Worm (Caenorhabditis elegans) whole organism, L4/young adult: ENCODE measurements around the gene R74.2.

Source experiments
- W03F9.2 ChIP-seq: fragments of 150-350 bp; optimal IDR thresholded peaks from 2 replicates; lab custom pipeline; 2014; ENCODE audit warnings: missing biosample characterization, missing genetic modification characterization
- dao-5 ChIP-seq: sonication (generic microtip); optimal IDR thresholded peaks from 2 replicates; lab custom pipeline; 2016; ENCODE audit warnings: missing genotype, missing genetic modification characterization, moderate library complexity, missing compliant biosample characterization
- him-1 ChIP-seq: sonication (generic microtip); optimal IDR thresholded peaks from 2 replicates; lab custom pipeline; 2016; ENCODE audit warnings: missing genotype, missing genetic modification reagents, missing genetic modification characterization, missing compliant biosample characterization

R74.2 gene

DNA sequence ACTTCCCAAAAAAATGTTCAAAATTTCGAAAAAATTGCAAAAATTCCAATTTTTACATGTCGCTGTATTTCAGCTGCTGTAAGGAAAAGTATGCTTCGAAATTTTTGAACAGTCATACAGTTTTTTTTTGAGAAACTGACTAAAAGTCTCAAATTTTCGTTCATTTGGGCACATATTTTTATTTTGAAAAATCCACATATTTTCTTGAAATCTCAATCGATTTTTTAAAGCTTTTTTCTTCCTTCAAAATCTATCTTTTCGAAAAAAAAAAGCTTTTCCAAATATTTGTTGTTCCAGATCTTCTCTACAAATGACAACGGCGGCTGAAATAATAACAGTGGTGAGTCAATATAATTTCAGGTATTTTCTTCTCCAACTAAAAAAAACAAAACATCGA lies 9.0 kb downstream of the R74.2 start, which contains the start of gene asd-1:
TSS of gene asd-1 (plus strand) at position 298 of the 397 bp plus-strand sequence.
- TF ChIP-seq W03F9.2 (tag; lab: Kevin White, UChicago) = no peak
- TF ChIP-seq him-1 (tag; lab: Kevin White, UChicago) = no peak
- no peak for TF ChIP-seq dao-5

DNA sequence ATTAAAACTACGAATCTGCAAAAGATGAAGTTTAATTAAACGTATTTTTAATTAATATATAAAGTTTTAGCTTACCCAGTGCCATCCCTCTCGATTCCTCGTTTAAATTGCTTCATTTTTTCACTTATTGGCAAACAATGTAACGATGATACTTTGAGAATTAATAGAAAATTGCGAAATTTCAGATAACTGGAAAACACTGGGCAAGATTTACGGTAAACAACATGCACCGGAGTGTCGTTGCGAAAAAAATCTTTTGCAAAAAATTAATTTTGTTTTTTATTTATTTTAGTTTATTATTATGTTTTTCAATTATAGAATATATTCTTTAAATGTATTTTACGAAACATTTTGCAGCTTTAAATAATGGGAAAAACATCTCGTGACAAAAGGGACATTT lies 16.1 kb downstream of the R74.2 start, which contains the start of the genes pelo-1 and R74.7:
TSS of gene pelo-1 (minus strand) at position 151 of the 400 bp plus-strand sequence.
TSS of gene R74.7 (plus strand) at position 358 of the 400 bp plus-strand sequence.
- TF ChIP-seq W03F9.2 (tag; lab: Kevin White, UChicago) = no peak

DNA sequence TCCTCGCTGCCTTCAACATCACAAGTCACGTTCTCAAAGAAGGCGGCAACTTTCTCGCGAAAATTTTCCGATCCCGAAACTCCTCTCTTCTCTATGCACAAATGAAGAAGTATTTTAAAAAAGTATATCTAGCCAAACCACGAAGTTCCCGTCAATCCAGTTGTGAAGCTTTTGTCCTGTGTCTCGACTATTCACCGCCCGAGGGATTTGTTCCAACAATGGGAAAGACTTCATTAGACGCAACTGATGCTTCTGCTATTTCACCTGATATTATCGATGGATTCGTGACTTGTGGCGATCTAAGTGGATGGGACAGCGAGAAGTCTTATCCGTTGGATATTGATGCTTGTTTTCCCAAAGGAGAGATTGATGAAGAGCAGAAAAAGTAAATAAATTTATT lies 17.0 kb downstream of the R74.2 start:
- TF ChIP-seq W03F9.2 (tag; lab: Kevin White, UChicago) (no peak), him-1 (tag; lab: Kevin White, UChicago) (no peak), dao-5 (no peak)

DNA sequence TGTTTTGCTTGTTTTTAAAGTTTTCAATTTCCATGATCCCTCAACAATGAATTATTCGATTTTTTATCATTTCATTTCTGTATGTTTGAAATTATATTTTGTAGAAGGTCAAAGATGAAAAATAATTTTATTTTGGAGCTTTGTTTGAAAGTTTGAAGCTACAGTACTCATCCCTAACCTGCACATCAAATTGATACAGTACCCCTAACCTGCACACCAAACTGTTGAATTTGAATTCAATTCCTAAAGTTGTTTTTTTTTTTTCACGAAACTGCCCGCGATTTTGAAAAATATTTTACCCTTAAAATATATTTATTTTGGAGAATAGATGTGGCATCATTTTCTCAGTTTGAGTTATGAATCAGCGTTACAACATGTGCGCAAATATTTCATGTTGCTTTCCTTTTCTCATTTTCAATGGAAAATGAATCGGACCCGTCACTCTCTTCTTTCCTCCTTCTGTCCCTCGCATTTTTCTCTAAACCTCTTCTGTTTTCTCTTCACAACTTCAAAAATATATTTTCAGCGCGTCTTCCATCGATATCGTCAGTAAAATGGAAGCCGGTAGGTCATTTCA lies 17.9 kb downstream of the R74.2 start, which contains the start of gene R74.8:
TSS of gene R74.8 (plus strand) at position 527 of the 577 bp plus-strand sequence.
- peak; percentile 36 for TF ChIP-seq W03F9.2 (tag; lab: Kevin White, UChicago)
- TF ChIP-seq him-1 (tag; lab: Kevin White, UChicago) = no peak

DNA sequence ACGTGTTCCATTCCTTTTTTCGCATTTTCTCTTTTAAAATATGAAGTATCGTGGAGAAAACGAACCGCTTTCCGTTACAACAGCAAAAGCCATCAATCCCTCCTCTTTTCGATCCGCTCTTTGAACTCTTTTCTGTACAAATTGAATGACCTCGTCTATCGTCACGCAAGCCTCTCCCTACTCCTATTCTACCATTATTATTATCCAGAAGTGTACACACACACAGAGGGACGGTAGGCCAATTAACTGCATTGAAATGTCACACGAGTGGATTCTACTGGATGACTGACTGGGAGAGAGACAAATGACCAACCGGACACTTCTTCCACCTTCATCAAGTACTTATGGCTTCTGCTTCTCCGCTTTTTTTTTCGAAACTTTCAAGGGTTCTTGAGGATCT lies 20.2 kb downstream of the R74.2 start:
- TF ChIP-seq dao-5 = no peak
- TF ChIP-seq him-1 (tag; lab: Kevin White, UChicago) = no peak
- no peak for TF ChIP-seq W03F9.2 (tag; lab: Kevin White, UChicago)

DNA sequence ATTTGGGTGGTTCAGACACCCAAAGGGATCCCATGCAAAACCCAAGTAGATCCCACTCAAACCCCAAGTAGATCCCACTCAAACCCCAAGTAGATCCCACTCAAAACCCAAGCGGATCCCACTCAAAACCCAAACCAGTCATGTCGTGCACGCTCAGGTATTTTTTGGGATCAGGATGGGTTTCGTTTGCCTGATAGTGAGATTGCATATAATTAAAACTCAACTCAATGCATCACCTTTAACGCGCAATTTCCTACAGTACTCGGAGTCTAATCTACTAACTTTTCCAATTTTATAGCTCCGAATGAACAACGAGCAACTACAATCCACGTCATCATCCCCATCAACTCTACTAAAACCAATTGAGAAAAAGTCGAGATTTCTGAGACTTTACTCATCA lies 21.2 kb downstream of the R74.2 start, which contains the start of gene phlp-2:
TSS of gene phlp-2 (plus strand) at position 301 of the 400 bp plus-strand sequence.
- TF ChIP-seq him-1 (tag; lab: Kevin White, UChicago) (no peak), W03F9.2 (tag; lab: Kevin White, UChicago) (no peak), dao-5 (no peak)

DNA sequence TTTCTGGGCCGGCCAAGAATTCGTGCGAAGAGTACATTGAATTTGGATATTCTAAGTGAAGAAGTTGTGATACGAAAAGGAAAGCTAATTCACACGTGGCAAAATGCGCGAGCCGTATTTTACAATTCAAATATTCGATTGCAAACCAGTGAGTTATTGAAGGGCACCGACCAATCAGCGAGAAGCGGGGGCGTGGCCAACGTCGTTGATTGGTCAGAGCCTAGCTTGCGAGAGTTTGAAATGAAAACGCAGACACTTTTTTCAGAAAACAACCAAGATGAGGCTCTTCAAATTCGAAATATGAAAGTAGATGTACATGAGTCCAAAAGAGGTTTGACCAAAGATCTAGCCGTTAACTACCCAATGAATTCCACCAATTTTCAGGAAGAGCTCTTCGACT lies 22.7 kb downstream of the R74.2 start:
- TF ChIP-seq him-1 (tag; lab: Kevin White, UChicago) (no peak), dao-5 (no peak), W03F9.2 (tag; lab: Kevin White, UChicago) (no peak)

DNA sequence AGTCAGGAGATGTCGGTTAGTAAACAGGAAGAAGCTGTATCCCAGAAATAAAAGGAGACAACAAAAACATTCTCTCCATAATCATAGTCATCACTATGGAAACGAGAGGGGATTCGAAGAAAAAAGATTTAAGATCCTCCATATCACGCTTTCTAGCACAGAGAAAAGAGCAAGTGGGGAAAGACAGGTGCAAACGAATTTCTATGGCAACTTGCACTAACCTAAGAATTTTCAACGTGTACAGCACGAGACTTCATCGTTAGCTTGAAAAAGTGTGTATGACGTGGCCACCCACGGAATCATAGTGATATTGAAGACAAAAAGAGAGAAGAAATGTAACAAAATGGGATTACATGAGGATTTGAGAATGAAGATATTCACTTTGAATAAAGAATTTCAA lies 32.9 kb downstream of the R74.2 start:
- TF ChIP-seq W03F9.2 (tag; lab: Kevin White, UChicago) (no peak), him-1 (tag; lab: Kevin White, UChicago) (no peak), dao-5 (no peak)

DNA sequence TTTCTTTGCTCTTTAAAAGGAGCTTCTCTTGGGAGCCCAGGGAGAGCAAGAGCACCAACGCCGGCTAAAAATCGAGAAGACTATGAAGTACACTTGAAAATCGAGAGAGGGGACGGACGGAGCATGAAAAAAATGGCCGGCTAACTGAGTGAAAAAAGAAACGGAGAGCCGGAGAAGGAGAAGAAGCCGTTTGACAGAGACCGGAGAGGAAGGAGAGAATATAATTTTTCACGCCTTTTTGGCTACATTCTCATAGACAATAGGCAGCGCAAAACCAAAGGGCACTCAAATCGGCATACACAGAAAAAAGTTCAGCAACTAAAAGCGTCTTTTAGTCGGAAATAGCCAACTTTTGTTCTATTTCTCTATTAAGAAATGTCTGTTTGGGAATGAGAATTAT lies 33.6 kb downstream of the R74.2 start:
- TF ChIP-seq him-1 (tag; lab: Kevin White, UChicago) (no peak), dao-5 (no peak), W03F9.2 (tag; lab: Kevin White, UChicago) (no peak)

DNA sequence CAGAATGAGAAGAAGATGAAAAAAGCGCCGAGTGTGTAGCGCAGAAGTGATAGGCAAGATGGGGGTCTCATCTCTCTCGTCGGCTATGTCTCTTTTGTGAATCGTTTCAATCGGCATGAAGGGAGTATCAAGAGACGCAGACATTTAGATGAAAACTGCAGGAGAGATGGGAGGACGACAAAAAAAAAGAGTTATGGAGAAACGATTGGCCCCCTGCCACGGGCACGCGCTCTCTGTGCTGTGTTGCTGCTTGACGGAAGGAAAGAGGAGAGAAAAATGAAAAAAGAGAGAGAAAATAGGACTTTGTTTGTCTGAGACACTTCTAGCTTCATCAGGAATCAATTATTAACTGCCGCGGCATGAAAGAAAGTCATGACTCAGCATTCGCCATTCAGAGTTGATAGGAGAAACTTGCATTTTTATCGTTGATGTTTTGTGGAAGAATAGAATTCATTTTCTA lies 35.7 kb downstream of the R74.2 start:
- TF ChIP-seq dao-5 (no peak), W03F9.2 (tag; lab: Kevin White, UChicago) (peak; percentile 41), him-1 (tag; lab: Kevin White, UChicago) (peak; percentile 71)

DNA sequence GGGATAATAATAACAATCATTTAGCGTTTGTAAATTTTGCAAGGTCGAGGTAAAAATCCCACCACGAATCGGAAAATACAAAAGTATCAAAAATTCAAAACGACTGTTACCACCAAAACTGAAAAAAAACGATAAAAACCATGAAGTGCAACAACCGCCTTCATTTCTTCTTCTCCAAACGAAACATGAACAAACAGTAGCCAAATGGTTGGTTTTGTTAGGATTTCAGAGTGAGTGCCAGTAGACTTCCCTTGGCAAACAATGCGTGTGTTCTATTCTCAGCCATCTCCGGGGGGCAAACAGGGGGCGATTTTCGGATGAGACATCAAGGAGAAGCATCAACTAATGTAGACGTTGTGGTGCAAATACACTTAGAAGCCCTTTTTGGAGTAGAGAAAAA lies 36.8 kb downstream of the R74.2 start:
- TF ChIP-seq dao-5 (no peak), W03F9.2 (tag; lab: Kevin White, UChicago) (no peak), him-1 (tag; lab: Kevin White, UChicago) (no peak)

DNA sequence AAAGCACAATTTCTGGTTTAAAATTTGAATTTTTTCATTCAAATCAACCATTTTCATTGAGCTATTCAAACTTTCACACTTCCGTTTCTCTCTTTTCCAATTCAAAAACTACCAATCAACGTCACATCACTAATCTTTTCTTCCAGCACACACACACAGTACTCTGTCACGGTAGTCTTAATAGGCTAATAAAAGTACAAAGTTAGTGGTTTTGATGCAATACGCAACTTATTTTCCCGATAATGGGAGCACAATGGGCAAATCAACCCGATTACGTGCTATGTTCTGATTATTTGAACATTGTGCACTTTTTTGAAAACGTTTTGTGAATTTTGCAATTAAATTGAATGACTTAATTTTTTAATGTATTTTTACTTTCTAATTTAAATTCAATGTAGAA lies 39.4 kb downstream of the R74.2 start:
- TF ChIP-seq him-1 (tag; lab: Kevin White, UChicago) (no peak), dao-5 (no peak), W03F9.2 (tag; lab: Kevin White, UChicago) (no peak)

DNA sequence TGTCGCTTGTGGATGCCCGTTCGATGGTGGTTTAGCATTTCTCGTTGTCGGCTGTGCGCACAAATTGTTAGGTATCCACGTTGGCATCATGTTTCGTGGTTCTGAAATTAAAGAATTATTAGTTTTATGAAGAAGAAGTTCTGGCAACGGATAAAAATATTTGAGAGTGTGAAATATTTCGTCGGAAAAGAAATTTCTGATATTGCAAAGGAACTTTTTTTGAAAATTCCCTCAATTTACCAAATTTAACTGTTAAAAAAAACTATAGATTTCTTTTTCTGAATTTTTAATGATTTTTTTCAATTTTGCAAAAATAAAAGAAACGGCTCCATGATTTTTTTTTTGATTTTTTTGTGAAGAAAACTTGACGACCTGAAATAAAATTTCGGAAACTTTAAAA lies 40.0 kb downstream of the R74.2 start, which contains the start of gene mpk-1:
TSS of gene mpk-1 (minus strand) at position 101 of the 400 bp plus-strand sequence.
- no peak for TF ChIP-seq dao-5
- TF ChIP-seq W03F9.2 (tag; lab: Kevin White, UChicago) = no peak
- no peak for TF ChIP-seq him-1 (tag; lab: Kevin White, UChicago)

DNA sequence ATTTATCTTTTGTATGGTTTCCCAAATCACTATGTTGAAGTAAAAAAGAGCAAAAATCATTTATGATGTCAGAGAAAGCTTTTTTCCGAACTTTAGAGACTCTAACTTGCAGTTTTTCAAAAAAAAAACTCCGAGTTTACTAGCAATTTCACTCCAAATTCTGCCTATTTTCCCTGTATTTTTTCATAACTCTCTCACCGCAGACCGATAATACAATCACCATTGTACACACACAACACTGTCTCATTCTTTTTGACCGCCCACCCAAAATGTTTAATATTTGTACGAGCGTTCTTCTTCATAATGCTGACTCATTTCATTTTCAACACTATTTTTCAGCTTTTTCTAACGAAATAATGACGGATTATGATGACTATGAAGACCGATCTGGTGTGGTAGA lies 40.9 kb downstream of the R74.2 start, which contains the start of gene F43C1.5:
TSS of gene F43C1.5 (plus strand) at position 301 of the 400 bp plus-strand sequence.
- TF ChIP-seq dao-5 (no peak), W03F9.2 (tag; lab: Kevin White, UChicago) (no peak), him-1 (tag; lab: Kevin White, UChicago) (no peak)

DNA sequence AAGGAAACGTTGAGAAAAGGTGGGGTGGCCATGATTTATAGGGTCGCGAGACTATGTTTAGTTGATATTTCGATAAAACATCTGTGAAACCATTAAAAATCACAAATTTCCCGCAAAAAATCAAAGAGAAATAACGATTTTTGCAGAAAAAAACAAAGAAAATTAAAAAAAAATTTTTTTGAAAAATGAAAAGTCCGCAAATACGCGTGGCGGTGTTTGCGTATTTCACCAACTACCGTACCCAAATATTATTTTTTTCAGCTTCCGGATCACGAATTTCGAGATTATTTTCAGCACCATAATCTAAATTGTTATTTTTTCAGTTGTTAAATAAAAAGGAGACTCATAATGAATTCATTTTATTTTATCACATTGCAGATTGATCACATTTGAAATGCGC lies 42.1 kb downstream of the R74.2 start:
- TF ChIP-seq him-1 (tag; lab: Kevin White, UChicago) (no peak), dao-5 (no peak), W03F9.2 (tag; lab: Kevin White, UChicago) (no peak)
